Worm (Caenorhabditis elegans) whole organism, late embryonic: ENCODE measurements around the gene deg-1.

ENCODE experiments used
- ceh-48 ChIP-seq: sonication (generic microtip); optimal IDR thresholded peaks from 2 replicates; lab custom pipeline; 2016; ENCODE audit warnings: missing genetic modification characterization, inconsistent platforms, missing compliant biosample characterization
- ets-4 ChIP-seq: sonication (generic microtip); optimal IDR thresholded peaks from 2 replicates; lab custom pipeline; 2016; ENCODE audit warnings: missing genetic modification characterization, missing compliant biosample characterization
- eyg-1 ChIP-seq: sonication (generic microtip); optimal IDR thresholded peaks from 2 replicates; lab custom pipeline; 2016; ENCODE audit warnings: missing genotype, missing genetic modification characterization, missing compliant biosample characterization
- hlh-30 ChIP-seq: sonication (generic microtip); optimal IDR thresholded peaks from 2 replicates; lab custom pipeline; 2017; ENCODE audit warnings: antibody characterized with exemption, missing genetic modification characterization, missing compliant biosample characterization; ENCODE audit not compliant: insufficient read depth
- rnt-1 ChIP-seq: sonication (generic microtip); optimal IDR thresholded peaks from 2 replicates; lab custom pipeline; 2016; ENCODE audit warnings: missing genetic modification characterization, missing compliant biosample characterization

ce11 chrX:7787885-7788353, 35.0 kb downstream of the deg-1 start, which contains the start of gene ZK154.5:
- TF ChIP-seq rnt-1 (tag; lab: Kevin White, UChicago) (no peak), ceh-48 (tag; lab: Kevin White, UChicago) (no peak), hlh-30 (tag; lab: Kevin White, UChicago) (no peak), ets-4 (tag; lab: Kevin White, UChicago) (no peak), eyg-1 (tag; lab: Kevin White, UChicago) (no peak)
